Worm (Caenorhabditis elegans) whole organism, L3 larva: ENCODE measurements around the gene K08D10.10.

ENCODE experiments used
- R02D3.7 ChIP-seq: fragments of 150-350 bp; optimal IDR thresholded peaks from 2 replicates; lab custom pipeline; 2014; ENCODE audit warnings: missing biosample characterization, missing genetic modification characterization
- aly-2 ChIP-seq: fragments of 150-350 bp; optimal IDR thresholded peaks from 2 replicates; lab custom pipeline; 2014; ENCODE audit warnings: missing biosample characterization, missing genetic modification characterization
- ama-1 ChIP-seq: fragments of 150-350 bp; optimal IDR thresholded peaks from 2 replicates; lab custom pipeline; 2018
- ceh-28 ChIP-seq: fragments of 150-350 bp; optimal IDR thresholded peaks from 2 replicates; lab custom pipeline; 2014; ENCODE audit warnings: missing biosample characterization, missing genetic modification reagents, missing genetic modification characterization
- elt-3 ChIP-seq, 3 experiments: fragments of 150-350 bp in 1 of 3; sonication (generic microtip) in 2 of 3; optimal IDR thresholded peaks; 2 replicates in 2 of 3; 4 replicates in 1 of 3; lab custom pipeline; 2014 to 2017; ENCODE audit warnings: missing biosample characterization in 3 of 3, missing genetic modification characterization in 3 of 3
- nhr-237 ChIP-seq: fragments of 150-350 bp; optimal IDR thresholded peaks from 2 replicates; lab custom pipeline; 2014; ENCODE audit warnings: missing biosample characterization, missing genetic modification characterization
- nhr-76 ChIP-seq: fragments of 150-350 bp; sonication (generic microtip); optimal IDR thresholded peaks from 5 replicates; lab custom pipeline; 2014; ENCODE audit warnings: missing biosample characterization, missing genetic modification characterization
- pha-4 ChIP-seq: fragments of 150-350 bp; optimal IDR thresholded peaks from 2 replicates; lab custom pipeline; 2014; ENCODE audit warnings: missing biosample characterization, missing genetic modification reagents, missing genetic modification characterization
- snpc-4 ChIP-seq: fragments of 150-350 bp; optimal IDR thresholded peaks from 2 replicates; lab custom pipeline; 2014; ENCODE audit warnings: missing biosample characterization, missing genetic modification characterization

DNA sequence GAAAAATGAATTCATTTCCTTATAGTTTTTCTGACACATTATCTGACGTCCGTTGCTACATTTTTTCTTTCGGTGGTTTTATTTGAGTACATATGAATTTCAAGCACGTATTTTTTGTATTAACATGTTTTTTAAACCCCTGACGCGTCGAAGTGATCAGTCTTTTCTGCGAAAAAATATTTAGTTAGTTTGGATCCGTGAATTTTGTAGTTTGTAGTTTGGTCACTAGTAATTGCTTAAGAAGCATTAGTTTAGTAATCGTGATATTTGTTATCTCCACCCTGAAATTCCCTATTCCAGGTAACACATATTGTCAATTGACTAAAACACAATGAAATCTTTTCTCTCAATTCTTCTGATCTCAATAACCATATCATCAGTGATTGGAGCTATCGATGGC, 43.3 kb upstream of the K08D10.10 start, which contains the start of gene C35B1.7:
- TF ChIP-seq R02D3.7 (tag; lab: Kevin White, UChicago) (no peak), nhr-76 (tag; lab: Kevin White, UChicago) (no peak), ama-1 (lab: Kevin White, UChicago) (no peak), ceh-28 (no peak), pha-4 (tag; lab: Kevin White, UChicago) (no peak), snpc-4 (tag; lab: Kevin White, UChicago) (no peak), elt-3 (tag; optimal IDR thresholded peaks at IDR 0.05; lab: Kevin White, UChicago) (no peak), aly-2 (tag; lab: Kevin White, UChicago) (no peak), nhr-237 (tag; lab: Kevin White, UChicago) (no peak)
